Worm (Caenorhabditis elegans): ENCODE measurements around the gene srz-9.
"Not testable (repeated sequence)": the region's sequence is repeated elsewhere in the genome, so short reads cannot be mapped to it uniquely, and the experiment has no call there.

- TF ChIP-seq tbx-8 (GFP tag; optimal IDR thresholded peaks at IDR 0.05); lin-32 (GFP tag; optimal IDR thresholded peaks at IDR 0.05); ham-2 (GFP tag; optimal IDR thresholded peaks at IDR 0.05); snpc-4 (tag; optimal IDR thresholded peaks at IDR 0.05); lsy-2 (tag; optimal IDR thresholded peaks at IDR 0.05); pha-4 (tag; optimal IDR thresholded peaks at IDR 0.05); unc-62 (GFP tag; optimal IDR thresholded peaks at IDR 0.05); mab-5 (tag; optimal IDR thresholded peaks at IDR 0.05); ztf-11 (tag; optimal IDR thresholded peaks at IDR 0.05); nhr-76 (tag; optimal IDR thresholded peaks at IDR 0.05); ces-1 (GFP tag; optimal IDR thresholded peaks at IDR 0.05); nhr-28 (tag; optimal IDR thresholded peaks at IDR 0.05); unc-39 (tag; optimal IDR thresholded peaks at IDR 0.05): not testable (repeated sequence)
These were observed 3.0 kb downstream of the srz-9 start, which contains the start of gene fbxa-151 for ce11 chrIII:1266799-1267198.
